Worm (Caenorhabditis elegans): Measurements from ENCODE around the gene gcy-14.

The gcy-14 gene

ce11 chrV:14858503-14858902 lies 9.6 kb downstream of the gcy-14 start, which contains the start of gene npr-13:
TSS of gene npr-13 (minus strand) at chrV:14858603.
- TF ChIP-seq ztf-11 (tag; optimal IDR thresholded peaks at IDR 0.05), result no peak
- TF ChIP-seq pha-4 (tag; optimal IDR thresholded peaks at IDR 0.05), result no peak
- no peak for TF ChIP-seq sptf-1 (tag; optimal IDR thresholded peaks at IDR 0.05)
- no peak for TF ChIP-seq cnd-1 (tag; optimal IDR thresholded peaks at IDR 0.05)

ce11 chrV:14855626-14856025 lies 12.5 kb downstream of the gcy-14 start:
- TF ChIP-seq nhr-2 (tag; optimal IDR thresholded peaks at IDR 0.05) (no peak), flh-1 (GFP tag; optimal IDR thresholded peaks at IDR 0.05) (peak; percentile 40), ztf-11 (tag; optimal IDR thresholded peaks at IDR 0.05) (no peak), ceh-83 (GFP tag; optimal IDR thresholded peaks at IDR 0.05) (peak; percentile 47), cnd-1 (tag; optimal IDR thresholded peaks at IDR 0.05) (peak; percentile 47), unc-120 (tag; optimal IDR thresholded peaks at IDR 0.05; ENCODE audit: poor library complexity, severe bottlenecking) (peak; percentile 53), bed-3 (GFP tag; optimal IDR thresholded peaks at IDR 0.05) (peak; percentile 39), M03D4.4 (tag; optimal IDR thresholded peaks at IDR 0.05) (peak; percentile 78), sem-2 (GFP tag; optimal IDR thresholded peaks at IDR 0.05) (peak; percentile 59), pha-4 (tag; optimal IDR thresholded peaks at IDR 0.05) (no peak), mls-2 (tag; optimal IDR thresholded peaks at IDR 0.05) (peak; percentile 50), sptf-1 (tag; optimal IDR thresholded peaks at IDR 0.05) (peak; percentile 70), ceh-43 (GFP tag; optimal IDR thresholded peaks at IDR 0.05) (peak; percentile 61), unc-62 (GFP tag; optimal IDR thresholded peaks at IDR 0.05) (no peak), zip-8 (tag; optimal IDR thresholded peaks at IDR 0.05) (no peak), lin-13 (tag; optimal IDR thresholded peaks at IDR 0.05) (no peak), drap-1 (GFP tag; optimal IDR thresholded peaks at IDR 0.05) (peak; percentile 91)

- TF ChIP-seq ces-1 (GFP tag; optimal IDR thresholded peaks at IDR 0.05) (peak; percentile 88), ztf-11 (tag; optimal IDR thresholded peaks at IDR 0.05) (no peak)
These were observed 13.8 kb downstream of the gcy-14 start for ce11 chrV:14854261-14854660.

ce11 chrV:14853739-14854138 lies 14.3 kb downstream of the gcy-14 start:
- TF ChIP-seq nhr-2 (tag; optimal IDR thresholded peaks at IDR 0.05) (no peak), nhr-12 (tag; optimal IDR thresholded peaks at IDR 0.05) (no peak), ces-1 (GFP tag; optimal IDR thresholded peaks at IDR 0.05) (peak; percentile 1)

ce11 chrV:14852620-14853019 lies 15.5 kb downstream of the gcy-14 start:
- TF ChIP-seq ces-1 (GFP tag; optimal IDR thresholded peaks at IDR 0.05) (peak; percentile 58), sptf-1 (tag; optimal IDR thresholded peaks at IDR 0.05) (no peak)

- TF ChIP-seq unc-39 (tag; optimal IDR thresholded peaks at IDR 0.05) (no peak), elt-3 (tag; optimal IDR thresholded peaks at IDR 0.05) (no peak), ceh-43 (GFP tag; optimal IDR thresholded peaks at IDR 0.05) (no peak), ceh-83 (GFP tag; optimal IDR thresholded peaks at IDR 0.05) (no peak), pha-4 (tag; optimal IDR thresholded peaks at IDR 0.05) (no peak), nhr-12 (tag; optimal IDR thresholded peaks at IDR 0.05) (no peak), drap-1 (GFP tag; optimal IDR thresholded peaks at IDR 0.05) (no peak)
These were observed 16.1 kb downstream of the gcy-14 start for ce11 chrV:14851972-14852371.

ce11 chrV:14851206-14851605 lies 16.9 kb downstream of the gcy-14 start:
- no peak for TF ChIP-seq sem-2 (GFP tag; optimal IDR thresholded peaks at IDR 0.05)
- TF ChIP-seq ham-2 (GFP tag; optimal IDR thresholded peaks at IDR 0.05), result no peak
- peak; percentile 20 for TF ChIP-seq mls-2 (tag; optimal IDR thresholded peaks at IDR 0.05)
- TF ChIP-seq ces-1 (GFP tag; optimal IDR thresholded peaks at IDR 0.05), result peak; percentile 80
- TF ChIP-seq drap-1 (GFP tag; optimal IDR thresholded peaks at IDR 0.05), result peak; percentile 4

- TF ChIP-seq unc-120 (tag; optimal IDR thresholded peaks at IDR 0.05; ENCODE audit: poor library complexity, severe bottlenecking) (no peak), sptf-1 (tag; optimal IDR thresholded peaks at IDR 0.05) (no peak), nhr-2 (tag; optimal IDR thresholded peaks at IDR 0.05) (no peak), unc-62 (GFP tag; optimal IDR thresholded peaks at IDR 0.05) (no peak), bed-3 (GFP tag; optimal IDR thresholded peaks at IDR 0.05) (no peak), tbx-8 (GFP tag; optimal IDR thresholded peaks at IDR 0.05) (no peak), pha-4 (tag; optimal IDR thresholded peaks at IDR 0.05) (no peak), nhr-12 (tag; optimal IDR thresholded peaks at IDR 0.05) (no peak)
These were observed 17.6 kb downstream of the gcy-14 start for ce11 chrV:14850530-14850929.
